Fruit fly (Drosophila melanogaster): Measurements from ENCODE around the gene Gr21a.

DNA sequence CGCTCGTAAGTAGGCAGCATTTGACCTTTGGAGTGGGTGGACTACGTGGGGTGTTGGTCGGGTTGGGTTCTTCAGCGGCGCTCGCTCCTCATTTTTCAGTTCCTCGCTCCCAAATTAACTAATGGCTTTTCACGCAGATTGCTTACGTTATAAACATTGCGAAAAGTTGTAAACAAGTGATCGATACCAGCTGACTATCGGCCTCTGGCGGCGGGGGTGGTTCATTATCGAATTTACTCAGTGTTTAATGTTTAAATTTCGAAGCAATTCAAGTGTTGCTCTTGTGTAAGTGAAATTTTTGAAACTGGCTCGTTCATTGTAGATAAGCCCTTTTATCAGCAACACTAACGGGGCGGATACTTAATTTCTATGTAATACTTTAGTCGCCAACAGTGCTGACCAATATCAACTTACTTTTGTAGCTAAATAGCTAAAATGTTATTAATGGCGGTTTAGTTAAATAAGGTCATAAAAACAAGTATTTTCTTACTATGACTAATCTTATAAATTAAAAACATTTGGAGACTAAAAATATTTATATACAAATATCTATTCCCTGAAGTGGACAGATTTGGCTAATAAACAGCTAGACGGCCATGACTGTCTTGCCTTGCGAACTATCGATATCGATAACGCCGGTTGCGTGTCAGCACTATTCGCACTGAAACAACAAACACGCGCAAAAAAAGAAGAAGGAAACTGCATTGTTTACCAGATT lies 39.2 kb downstream of the Gr21a start, which contains the start of the genes PGAP2 and Clp:
- no peak for TF ChIP-seq D1 (tag; optimal IDR thresholded peaks at IDR 0.05)
- TF ChIP-seq Pif1B (GFP tag; optimal IDR thresholded peaks at IDR 0.05), result no peak
- TF ChIP-seq fd96Ca (GFP tag; IDR thresholded peaks at IDR 0.05), result 0 out of 3 replicates have a peak, but pooled peaks have one; percentile 42
- TF ChIP-seq CG34367 (tag; optimal IDR thresholded peaks at IDR 0.05), result peak; percentile 49
- TF ChIP-seq CG9948 (tag; optimal IDR thresholded peaks at IDR 0.05), result peak; percentile 68
- peak; percentile 67; the same call in 1 of the 2 replicates for TF ChIP-seq CG32121 (GFP tag; IDR thresholded peaks at IDR 0.05)
- no peak for TF ChIP-seq CG14655 (GFP tag; optimal IDR thresholded peaks at IDR 0.05)
- TF ChIP-seq Snoo (tag; optimal IDR thresholded peaks at IDR 0.05), result peak; percentile 54
- TF ChIP-seq EcR (GFP tag; optimal IDR thresholded peaks at IDR 0.05), result no peak
- TF ChIP-seq gl (tag; optimal IDR thresholded peaks at IDR 0.05), result no peak
- peak; percentile 64 for TF ChIP-seq CG4496 (GFP tag; IDR thresholded peaks at IDR 0.05)
- TF ChIP-seq Pif1A (GFP tag; optimal IDR thresholded peaks at IDR 0.05), result no peak
- no peak for TF ChIP-seq CG12605 (GFP tag; IDR thresholded peaks at IDR 0.05)

Measured in whole organism, pupa.